Fruit fly (Drosophila melanogaster) whole organism, embryonic: Measurements from ENCODE around the gene Trl.

Experiments
- CG10267 ChIP-seq: fragments of 200-800 bp; sonication (Bioruptor generic); optimal IDR thresholded peaks from 2 replicates; lab custom pipeline; 2018; ENCODE audit warnings: missing biosample characterization, mild to moderate bottlenecking, missing genetic modification characterization, moderate library complexity
- CG10543 ChIP-seq: fragments of 200-800 bp; sonication (Bioruptor generic); optimal IDR thresholded peaks from 3 replicates; lab custom pipeline; 2017; ENCODE audit warnings: missing biosample characterization, mild to moderate bottlenecking, missing genetic modification characterization, moderate library complexity
- CG11085 ChIP-seq: fragments of 200-800 bp; sonication (Bioruptor generic); IDR thresholded peaks from 2 replicates; pipeline ENCODE4 v1.3.6; 2022; ENCODE audit warnings: missing biosample characterization, missing genetic modification characterization
- CG11456 ChIP-seq: fragments of 200-800 bp; sonication (Bioruptor generic); IDR thresholded peaks from 3 replicates; pipeline ENCODE4 v1.3.6; 2022; ENCODE audit warnings: missing biosample characterization, missing genetic modification characterization
- CG12071 ChIP-seq: fragments of 200-800 bp; sonication (Bioruptor generic); optimal IDR thresholded peaks from 3 replicates; lab custom pipeline; 2018; ENCODE audit warnings: missing biosample characterization, mild to moderate bottlenecking, missing genetic modification characterization
- CG15269 ChIP-seq: fragments of 200-800 bp; sonication (Bioruptor generic); optimal IDR thresholded peaks from 2 replicates; lab custom pipeline; 2018; ENCODE audit warnings: missing biosample characterization, mild to moderate bottlenecking, missing genetic modification characterization, moderate library complexity
- CG15601 ChIP-seq: fragments of 200-800 bp; sonication (Bioruptor generic); optimal IDR thresholded peaks from 3 replicates; lab custom pipeline; 2019; ENCODE audit warnings: missing biosample characterization, mild to moderate bottlenecking, missing genetic modification characterization, moderate library complexity
- CG16813 ChIP-seq: fragments of 200-800 bp; sonication (Bioruptor generic); IDR thresholded peaks from 3 replicates; pipeline ENCODE4 v1.3.6; 2022; ENCODE audit warnings: missing biosample characterization, missing genetic modification characterization; ENCODE audit not compliant: partially characterized antibody
- CG17568 ChIP-seq: fragments of 200-800 bp; sonication (Bioruptor generic); optimal IDR thresholded peaks from 2 replicates; lab custom pipeline; 2018; ENCODE audit warnings: missing biosample characterization, mild to moderate bottlenecking, missing genetic modification characterization, moderate library complexity
- CG3065 ChIP-seq: fragments of 200-800 bp; sonication (Bioruptor generic); optimal IDR thresholded peaks from 2 replicates; lab custom pipeline; 2016; ENCODE audit warnings: missing biosample characterization, missing genetic modification characterization
- CG3163 ChIP-seq: fragments of 200-800 bp; sonication (Bioruptor generic); optimal IDR thresholded peaks from 3 replicates; lab custom pipeline; 2016; ENCODE audit warnings: missing biosample characterization, missing genetic modification characterization
- CG32532 ChIP-seq: fragments of 200-800 bp; sonication (Bioruptor generic); IDR thresholded peaks from 2 replicates; pipeline ENCODE4 v1.3.6; 2022; ENCODE audit warnings: missing biosample characterization, missing genetic modification characterization
- CG4328 ChIP-seq: fragments of 200-800 bp; sonication (Bioruptor generic); optimal IDR thresholded peaks from 3 replicates; lab custom pipeline; 2017; ENCODE audit warnings: missing biosample characterization, missing genetic modification reagents, missing genetic modification characterization
- CG5953 ChIP-seq: fragments of 200-800 bp; sonication (Bioruptor generic); IDR thresholded peaks from 2 replicates; pipeline ENCODE4 v1.3.6; 2022; ENCODE audit warnings: missing biosample characterization, missing genetic modification characterization
- CG6654 ChIP-seq: fragments of 200-800 bp; sonication (Bioruptor generic); optimal IDR thresholded peaks from 2 replicates; lab custom pipeline; 2017; ENCODE audit warnings: missing biosample characterization, mild to moderate bottlenecking, missing genetic modification characterization
- CG7928 ChIP-seq: fragments of 200-800 bp; sonication (Bioruptor generic); optimal IDR thresholded peaks from 2 replicates; lab custom pipeline; 2017; ENCODE audit warnings: missing biosample characterization, mild to moderate bottlenecking, missing genetic modification characterization
- CG8765 ChIP-seq: fragments of 200-800 bp; sonication (Bioruptor generic); IDR thresholded peaks from 2 replicates; pipeline ENCODE4 v1.3.6; 2022; ENCODE audit warnings: missing biosample characterization, missing genetic modification characterization
- CG9215 ChIP-seq: fragments of 200-800 bp; sonication (Bioruptor generic); IDR thresholded peaks from 2 replicates; pipeline ENCODE4 v1.3.6; 2022; ENCODE audit warnings: missing biosample characterization, missing genetic modification characterization
- Gsc ChIP-seq: fragments of 200-800 bp; sonication (Bioruptor generic); IDR thresholded peaks from 2 replicates; pipeline ENCODE4 v1.3.6; 2022; ENCODE audit warnings: missing biosample characterization, missing genetic modification characterization
- H2.0 ChIP-seq: fragments of 200-800 bp; sonication (Bioruptor generic); IDR thresholded peaks from 2 replicates; pipeline ENCODE4 v1.3.6; 2022; ENCODE audit warnings: missing biosample characterization, missing genetic modification characterization
- Lhr ChIP-seq: fragments of 200-800 bp; sonication (Bioruptor generic); optimal IDR thresholded peaks from 3 replicates; lab custom pipeline; 2017; ENCODE audit warnings: mild to moderate bottlenecking, missing biosample characterization, missing genetic modification reagents, missing genetic modification characterization
- NFAT ChIP-seq: fragments of 200-800 bp; sonication (Bioruptor generic); IDR thresholded peaks from 2 replicates; pipeline ENCODE4 v1.3.6; 2022; ENCODE audit warnings: missing biosample characterization, missing genetic modification characterization
- Neu2 ChIP-seq: fragments of 200-800 bp; sonication (Bioruptor generic); optimal IDR thresholded peaks from 3 replicates; lab custom pipeline; 2016; ENCODE audit warnings: missing biosample characterization, missing genetic modification characterization, borderline replicate concordance
- Pdp1 ChIP-seq, 2 experiments: fragments of 200-800 bp; sonication (Bioruptor generic); optimal IDR thresholded peaks; 3 replicates each; lab custom pipeline; 2016; ENCODE audit warnings: missing biosample characterization in 2 of 2, missing genetic modification characterization in 2 of 2, mild to moderate bottlenecking in 1 of 2, moderate library complexity in 1 of 2
- Rfx ChIP-seq: fragments of 200-800 bp; sonication (Bioruptor generic); IDR thresholded peaks from 2 replicates; pipeline ENCODE4 v1.3.6; 2022; ENCODE audit warnings: missing biosample characterization, missing genetic modification characterization
- Rx ChIP-seq: fragments of 200-800 bp; sonication (Bioruptor generic); IDR thresholded peaks from 2 replicates; pipeline ENCODE4 v1.3.6; 2022; ENCODE audit warnings: missing biosample characterization, missing genetic modification characterization
- Scr ChIP-seq: fragments of 200-800 bp; sonication (Bioruptor generic); IDR thresholded peaks from 2 replicates; pipeline ENCODE4 v1.3.6; 2022; ENCODE audit warnings: missing biosample characterization, missing genetic modification characterization; ENCODE audit not compliant: partially characterized antibody
- Xbp1 ChIP-seq: fragments of 200-800 bp; sonication (Bioruptor generic); optimal IDR thresholded peaks from 3 replicates; lab custom pipeline; 2016; ENCODE audit warnings: missing biosample characterization, mild to moderate bottlenecking, missing genetic modification characterization
- bowl ChIP-seq: fragments of 200-800 bp; sonication (Bioruptor generic); IDR thresholded peaks from 2 replicates; pipeline ENCODE4 v1.3.6; 2022; ENCODE audit warnings: missing biosample characterization, missing genetic modification characterization
- cg ChIP-seq: fragments of 200-800 bp; sonication (Bioruptor generic); optimal IDR thresholded peaks from 3 replicates; lab custom pipeline; 2019; ENCODE audit warnings: missing biosample characterization, mild to moderate bottlenecking, missing genetic modification characterization, moderate library complexity
- ci ChIP-seq: fragments of 200-800 bp; sonication (Bioruptor generic); IDR thresholded peaks from 3 replicates; pipeline ENCODE4 v1.3.6; 2022; ENCODE audit warnings: missing biosample characterization, missing genetic modification characterization
- exex ChIP-seq: fragments of 200-800 bp; sonication (Bioruptor generic); optimal IDR thresholded peaks from 4 replicates; lab custom pipeline; 2018; ENCODE audit warnings: missing biosample characterization, mild to moderate bottlenecking, missing genetic modification characterization, moderate library complexity
- eyg ChIP-seq: fragments of 200-800 bp; sonication (Bioruptor generic); optimal IDR thresholded peaks from 3 replicates; lab custom pipeline; 2016; ENCODE audit warnings: missing biosample characterization, missing genetic modification characterization
- gt ChIP-seq: fragments of 200-800 bp; sonication (Bioruptor generic); IDR thresholded peaks from 2 replicates; pipeline ENCODE4 v1.3.6; 2022; ENCODE audit warnings: missing biosample characterization, missing genetic modification characterization
- hb ChIP-seq: fragments of 200-800 bp; sonication (Bioruptor generic); IDR thresholded peaks from 3 replicates; pipeline ENCODE4 v1.3.6; 2022; ENCODE audit warnings: missing biosample characterization, missing genetic modification characterization; ENCODE audit not compliant: partially characterized antibody
- inv ChIP-seq: fragments of 200-800 bp; sonication (Bioruptor generic); IDR thresholded peaks from 2 replicates; pipeline ENCODE4 v1.3.6; 2022; ENCODE audit warnings: missing biosample characterization, missing genetic modification characterization; ENCODE audit not compliant: partially characterized antibody
- jigr1 ChIP-seq: fragments of 200-800 bp; sonication (Bioruptor generic); IDR thresholded peaks from 3 replicates; pipeline ENCODE4 v1.3.6; 2022; ENCODE audit warnings: missing biosample characterization, missing genetic modification characterization
- klu ChIP-seq: fragments of 200-800 bp; sonication (Bioruptor generic); IDR thresholded peaks from 2 replicates; pipeline ENCODE4 v1.3.6; 2022; ENCODE audit warnings: missing biosample characterization, missing genetic modification characterization
- mam ChIP-seq: fragments of 200-800 bp; sonication (Bioruptor generic); optimal IDR thresholded peaks from 3 replicates; lab custom pipeline; 2016; ENCODE audit warnings: missing biosample characterization, missing genetic modification characterization
- org-1 ChIP-seq: fragments of 200-800 bp; sonication (Bioruptor generic); optimal IDR thresholded peaks from 2 replicates; lab custom pipeline; 2017; ENCODE audit warnings: missing biosample characterization, missing genetic modification characterization
- otp ChIP-seq: fragments of 200-800 bp; sonication (Bioruptor generic); IDR thresholded peaks from 3 replicates; pipeline ENCODE4, ENCODE4 v1.3.6; 2022; ENCODE audit warnings: missing biosample characterization, missing genetic modification characterization
- p53 ChIP-seq: fragments of 200-800 bp; sonication (Bioruptor generic); optimal IDR thresholded peaks from 2 replicates; lab custom pipeline; 2016; ENCODE audit warnings: missing biosample characterization, missing genetic modification characterization
- pan ChIP-seq, 4 experiments: fragments of >200 bp in 3 of 4; fragments of 200-800 bp in 1 of 4; sonication (Bioruptor generic) in 1 of 4; optimal IDR thresholded peaks in 3 of 4; IDR thresholded peaks in 1 of 4; 2 replicates each; pipeline versions ENCODE4 v1.3.6 to Lab custom; 2017 to 2022; ENCODE audit warnings: missing biosample characterization in 2 of 4, missing genetic modification characterization in 2 of 4, mixed read lengths in 1 of 4
- phol ChIP-seq: fragments of 200-800 bp; sonication (Bioruptor generic); optimal IDR thresholded peaks from 3 replicates; lab custom pipeline; 2018; ENCODE audit warnings: missing biosample characterization, mild to moderate bottlenecking, missing genetic modification characterization, moderate library complexity
- ro ChIP-seq: fragments of 200-800 bp; sonication (Bioruptor generic); IDR thresholded peaks from 2 replicates; pipeline ENCODE4 v1.3.6; 2022; ENCODE audit warnings: missing biosample characterization, missing genetic modification characterization
- scrt ChIP-seq: fragments of 200-800 bp; sonication (Bioruptor generic); optimal IDR thresholded peaks from 2 replicates; lab custom pipeline; 2018; ENCODE audit warnings: missing biosample characterization, mild to moderate bottlenecking, missing genetic modification characterization, moderate library complexity
- sd ChIP-seq: fragments of 200-800 bp; sonication (Bioruptor generic); optimal IDR thresholded peaks from 3 replicates; lab custom pipeline; 2018; ENCODE audit warnings: missing biosample characterization, mild to moderate bottlenecking, missing genetic modification characterization, moderate library complexity
- tap ChIP-seq: fragments of 200-800 bp; optimal IDR thresholded peaks from 3 replicates; lab custom pipeline; 2019; ENCODE audit warnings: missing biosample characterization, mild to moderate bottlenecking, missing genetic modification characterization, moderate library complexity
- tgo ChIP-seq: fragments of 200-800 bp; sonication (Bioruptor generic); IDR thresholded peaks from 3 replicates; pipeline ENCODE4 v1.3.6; 2022; ENCODE audit warnings: missing biosample characterization, missing genetic modification characterization

Trl gene

DNA sequence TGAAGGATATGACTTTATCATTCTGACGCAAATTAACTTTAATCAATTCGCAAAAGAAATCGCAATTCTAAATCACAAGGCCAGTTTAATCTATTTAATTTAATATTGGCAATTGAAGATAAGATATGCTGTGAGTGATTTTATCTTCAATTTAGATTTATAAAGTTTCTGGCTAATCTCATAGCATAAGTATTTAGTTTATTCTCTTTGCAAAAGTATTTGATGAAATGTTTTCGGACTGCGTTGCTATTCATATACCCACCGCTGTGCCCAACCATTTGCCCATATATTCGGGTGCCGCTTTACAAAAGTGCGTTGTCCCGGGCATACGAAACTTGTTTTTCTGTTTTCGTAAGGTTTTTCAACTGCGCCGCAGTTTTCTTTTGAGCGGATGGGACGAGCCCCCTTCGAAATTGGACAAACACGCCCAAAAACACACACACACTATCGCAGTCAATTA is 24.1 kb upstream of the Trl start (continued):
- TF ChIP-seq p53 (GFP tag; lab: Kevin White, UChicago) (peak; percentile 50), jigr1 (GFP tag; lab: Robert Waterston, UW) (peak; percentile 84; the same call in 2 of the 3 replicates), inv (no peak), mam (peak; percentile 93), CG15601 (tag; lab: Kevin White, UChicago) (peak; percentile 96), Pdp1 (GFP tag; optimal IDR thresholded peaks at IDR 0.05; lab: Kevin White, UChicago) (peak; percentile 92 to 94), CG11085 (GFP tag; lab: Robert Waterston, UW) (peak; percentile 67; the same call in 1 of the 2 replicates), CG6654 (GFP tag; lab: Kevin White, UChicago) (peak; percentile 91), tap (tag; lab: Kevin White, UChicago) (peak; percentile 97), CG12071 (GFP tag; lab: Kevin White, UChicago) (peak; percentile 95), pan (optimal IDR thresholded peaks at IDR 0.05; lab: Kevin White, UChicago) (no peak), pan (GFP tag; optimal IDR thresholded peaks at IDR 0.05 in 1 of 2, IDR thresholded peaks at IDR 0.05 in 1 of 2) (peak in 1 of 2 experiments; percentile 89), CG8765 (peak; percentile 71), ro (GFP tag; lab: Robert Waterston, UW) (peak; percentile 75), CG17568 (peak; percentile 96), Lhr (GFP tag; lab: Kevin White, UChicago) (peak; percentile 93), CG3163 (GFP tag; lab: Kevin White, UChicago) (peak; percentile 76), CG3065 (GFP tag; lab: Kevin White, UChicago) (peak; percentile 87), scrt (GFP tag; lab: Kevin White, UChicago) (peak; percentile 93), phol (tag; lab: Kevin White, UChicago) (peak; percentile 98), sd (tag; lab: Kevin White, UChicago) (peak; percentile 87), CG10267 (tag; lab: Kevin White, UChicago) (peak; percentile 94), Rx (peak; percentile 83; the same call in 1 of the 2 replicates), bowl (GFP tag; lab: Robert Waterston, UW) (peak; percentile 67; the same call in 1 of the 2 replicates), Gsc (GFP tag; lab: Robert Waterston, UW) (no peak; the same call in 1 of the 2 replicates), Rfx (GFP tag; lab: Robert Waterston, UW) (peak; percentile 90; the same call in 1 of the 2 replicates), CG5953 (GFP tag; lab: Robert Waterston, UW) (no peak; the same call in 1 of the 2 replicates), CG16813 (no peak), CG4328 (peak; percentile 96), cg (GFP tag; lab: Kevin White, UChicago) (no peak), CG11456 (peak; percentile 86; the same call in 2 of the 3 replicates), NFAT (peak; percentile 73), Neu2 (GFP tag; lab: Kevin White, UChicago) (peak; percentile 65), org-1 (GFP tag; lab: Kevin White, UChicago) (peak; percentile 97), CG15269 (peak; percentile 98), gt (GFP tag; lab: Robert Waterston, UW) (peak; percentile 80), H2.0 (GFP tag; lab: Robert Waterston, UW) (peak; percentile 83; the same call in 1 of the 2 replicates), Scr (GFP tag; lab: Robert Waterston, UW) (no peak), CG7928 (peak; percentile 78), otp (GFP tag; lab: Robert Waterston, UW) (peak; percentile 80), Xbp1 (peak; percentile 96), eyg (GFP tag; lab: Kevin White, UChicago) (peak; percentile 89), CG32532 (GFP tag; lab: Robert Waterston, UW) (peak; percentile 92), klu (GFP tag; lab: Robert Waterston, UW) (peak; percentile 89), exex (tag; lab: Kevin White, UChicago) (peak; percentile 90), CG9215 (GFP tag; lab: Robert Waterston, UW) (peak; percentile 89), hb (GFP tag; lab: Robert Waterston, UW) (no peak), ci (GFP tag; lab: Robert Waterston, UW) (peak; percentile 91), tgo (GFP tag; lab: Robert Waterston, UW) (peak; percentile 91), CG10543 (GFP tag; lab: Kevin White, UChicago) (peak; percentile 98)
